Fruit fly (Drosophila melanogaster) S2 (cell line): ENCODE measurements around the gene CG15258.

Experiments used
- CG8478 ChIP-seq: fragments of >200 bp; optimal IDR thresholded peaks from 2 replicates; lab custom pipeline; 2018
- CTCF ChIP-seq, 2 experiments: fragments of >200 bp; optimal IDR thresholded peaks; 2 replicates each; lab custom pipeline; 2018

CG15258 gene

DNA sequence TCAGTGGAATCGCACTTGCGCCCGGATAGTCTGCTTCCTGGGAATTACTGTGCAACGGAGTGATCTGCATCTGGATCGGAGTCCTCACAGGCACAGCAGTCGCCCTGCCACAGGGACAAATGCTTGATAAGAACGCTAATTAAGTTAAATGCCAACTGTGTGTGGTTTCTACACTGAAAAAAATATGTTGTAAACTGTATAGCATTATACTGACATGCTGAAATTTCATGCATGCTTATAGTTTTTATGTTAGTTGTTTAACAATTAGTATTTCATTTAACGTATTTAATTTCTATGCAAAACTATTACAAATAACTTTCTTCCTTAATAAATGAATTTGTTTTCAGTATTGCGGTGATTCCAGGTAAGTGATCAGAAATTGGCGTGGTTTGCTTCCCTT is 30.1 kb downstream of the CG15258 start:
- no peak for TF ChIP-seq CTCF (optimal IDR thresholded peaks at IDR 0.05; lab: Kevin White, UChicago)
- TF ChIP-seq CG8478 (lab: Kevin White, UChicago) = no peak

DNA sequence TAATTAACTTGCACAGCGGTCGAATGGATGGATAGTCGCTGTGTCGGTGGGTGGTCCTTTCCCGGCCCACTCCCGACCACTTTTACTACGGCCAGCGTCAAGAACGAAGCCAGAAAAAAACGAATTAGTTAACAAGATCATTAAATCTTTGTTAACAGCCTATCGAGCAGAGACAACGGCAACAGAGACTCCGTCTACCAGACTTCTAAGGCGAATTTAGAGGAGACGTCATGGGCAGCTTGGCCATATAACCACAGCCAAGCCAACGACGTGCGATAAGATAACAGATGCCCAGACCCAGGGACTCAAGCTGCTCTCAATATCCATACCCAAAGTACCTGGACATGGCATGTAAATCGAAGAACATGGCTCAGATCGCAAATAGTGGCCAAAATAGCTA is 30.8 kb downstream of the CG15258 start:
- TF ChIP-seq CG8478 (lab: Kevin White, UChicago) (no peak), CTCF (optimal IDR thresholded peaks at IDR 0.05; lab: Kevin White, UChicago) (no peak)

DNA sequence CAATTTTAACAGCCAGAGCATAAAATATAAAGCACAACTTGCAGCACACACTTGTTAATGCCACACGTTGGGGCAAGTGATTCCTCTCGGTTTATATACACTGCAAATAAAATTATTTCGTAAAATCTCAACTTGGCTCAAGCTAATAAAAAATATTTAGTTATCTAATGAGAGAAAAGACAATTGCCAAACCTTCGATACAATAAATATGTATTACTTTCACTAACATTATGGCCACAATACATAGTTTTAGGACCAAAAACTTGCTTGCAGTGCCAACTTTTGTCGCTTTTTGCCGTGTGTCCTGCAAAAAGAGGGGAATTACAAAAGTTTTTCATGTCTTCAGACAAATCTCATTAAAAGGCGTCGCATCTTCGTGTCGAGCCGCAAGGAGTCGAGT is 32.0 kb downstream of the CG15258 start:
- TF ChIP-seq CG8478 (lab: Kevin White, UChicago) (no peak), CTCF (optimal IDR thresholded peaks at IDR 0.05; lab: Kevin White, UChicago) (no peak)

DNA sequence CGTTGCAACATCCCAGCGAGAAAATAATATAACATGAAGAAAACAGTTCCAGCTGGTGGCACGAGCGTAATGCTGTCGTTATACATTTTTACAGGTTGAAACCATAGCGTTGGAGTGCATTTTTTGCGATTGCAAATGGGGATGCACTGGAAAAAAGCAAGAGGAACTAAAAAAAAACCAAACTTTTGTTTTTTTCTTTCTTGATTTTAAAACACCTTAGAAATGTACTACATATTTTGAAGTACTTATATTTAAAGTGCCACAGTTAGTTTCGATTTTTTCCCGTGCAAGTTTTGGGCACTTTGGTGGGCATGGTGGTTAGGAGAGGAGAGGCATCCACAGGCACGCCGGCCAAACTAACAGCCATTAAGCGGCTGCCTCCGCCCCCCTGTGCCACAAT is 33.4 kb downstream of the CG15258 start:
- no peak for TF ChIP-seq CTCF (optimal IDR thresholded peaks at IDR 0.05; lab: Kevin White, UChicago)
- TF ChIP-seq CG8478 (lab: Kevin White, UChicago) = no peak

DNA sequence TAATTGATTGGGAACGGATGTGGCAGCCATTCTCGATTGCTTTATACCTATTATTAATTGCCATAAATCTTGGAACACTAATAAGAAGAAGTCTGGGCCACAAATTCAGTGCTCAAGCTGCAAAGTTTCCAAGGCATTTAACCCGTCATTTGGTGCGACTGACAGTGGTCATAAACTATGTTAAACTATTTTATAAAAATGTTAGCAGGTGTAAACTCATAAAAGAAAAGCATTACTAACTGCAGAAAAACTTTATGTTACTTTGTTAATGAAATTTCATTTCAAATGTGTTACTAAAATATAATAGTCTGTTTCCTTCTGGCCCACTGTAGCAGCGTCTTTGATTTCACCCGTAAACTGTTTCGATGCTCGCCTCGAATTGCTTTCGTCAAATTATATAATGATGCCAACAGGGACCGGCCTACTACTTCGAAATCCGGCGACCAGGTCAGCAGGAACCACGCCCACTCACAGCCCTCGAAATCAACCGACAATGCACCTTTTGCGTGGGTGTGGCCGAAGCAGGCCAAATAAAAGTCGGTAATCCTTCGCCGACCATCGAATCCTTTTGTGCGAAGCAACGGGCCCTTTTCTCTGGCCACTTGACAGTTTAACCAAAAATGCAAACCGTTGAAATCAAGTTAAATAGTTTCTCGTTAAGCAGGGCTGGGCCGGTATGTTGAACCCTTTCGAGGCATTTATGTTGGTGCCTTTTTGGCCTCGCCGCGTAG is 35.7 kb downstream of the CG15258 start:
- TF ChIP-seq CTCF (optimal IDR thresholded peaks at IDR 0.05; lab: Kevin White, UChicago) = no peak
- no peak for TF ChIP-seq CG8478 (lab: Kevin White, UChicago)

DNA sequence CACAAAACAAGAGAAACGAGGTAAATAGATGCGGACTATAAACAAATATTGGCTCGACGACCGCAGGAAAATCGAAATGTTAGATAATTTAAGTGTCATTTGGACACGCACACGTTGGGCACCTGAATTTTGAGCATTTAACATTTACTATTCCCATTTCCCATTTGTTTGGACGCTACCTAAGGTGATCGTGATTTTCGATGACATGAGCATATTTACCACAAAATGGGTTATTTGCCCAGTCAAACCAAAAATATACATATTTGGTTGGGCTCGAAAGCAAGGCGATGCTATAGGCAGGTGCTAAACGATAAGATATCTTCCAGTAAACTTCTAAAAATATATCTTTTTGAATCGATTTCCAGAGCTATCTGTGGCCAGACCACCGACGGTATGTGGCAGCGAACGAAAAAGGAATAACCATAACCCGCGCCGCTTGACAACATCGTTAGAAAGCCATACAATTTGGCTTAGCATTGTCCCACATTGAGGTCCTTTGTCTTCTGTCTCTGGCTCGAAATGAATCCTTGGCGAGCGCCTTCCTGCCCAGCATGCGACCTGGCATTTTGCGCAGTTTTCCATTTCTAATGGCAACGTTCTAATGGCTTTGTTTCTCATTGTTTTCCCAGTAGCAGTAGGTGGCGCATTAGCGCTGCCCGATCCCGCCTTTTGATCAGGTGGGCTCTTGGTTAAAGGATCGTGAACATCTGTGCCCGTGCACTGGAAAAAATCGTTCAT is 37.2 kb downstream of the CG15258 start:
- TF ChIP-seq CG8478 (lab: Kevin White, UChicago) (no peak), CTCF (optimal IDR thresholded peaks at IDR 0.05; lab: Kevin White, UChicago) (no peak)

DNA sequence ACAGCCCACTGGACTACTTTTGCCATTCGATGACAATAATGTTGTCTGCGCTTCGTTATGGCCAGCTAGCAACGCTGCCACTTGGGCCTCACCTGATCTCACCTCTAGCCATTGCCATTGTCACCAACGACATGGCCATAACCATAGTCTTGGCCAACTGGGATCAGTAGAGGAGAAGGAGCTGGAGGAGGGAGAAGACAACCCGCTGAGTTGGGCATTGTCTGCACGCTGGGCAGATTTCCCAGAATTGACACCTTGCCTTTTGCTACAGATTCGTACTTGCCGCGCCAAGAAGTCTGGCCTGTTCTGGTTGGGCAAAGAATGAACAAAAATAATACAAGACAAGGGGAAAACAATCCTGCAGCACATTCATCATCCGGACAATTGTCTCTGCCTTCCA is 38.2 kb downstream of the CG15258 start:
- TF ChIP-seq CG8478 (lab: Kevin White, UChicago) = no peak
- TF ChIP-seq CTCF (optimal IDR thresholded peaks at IDR 0.05; lab: Kevin White, UChicago) = no peak

DNA sequence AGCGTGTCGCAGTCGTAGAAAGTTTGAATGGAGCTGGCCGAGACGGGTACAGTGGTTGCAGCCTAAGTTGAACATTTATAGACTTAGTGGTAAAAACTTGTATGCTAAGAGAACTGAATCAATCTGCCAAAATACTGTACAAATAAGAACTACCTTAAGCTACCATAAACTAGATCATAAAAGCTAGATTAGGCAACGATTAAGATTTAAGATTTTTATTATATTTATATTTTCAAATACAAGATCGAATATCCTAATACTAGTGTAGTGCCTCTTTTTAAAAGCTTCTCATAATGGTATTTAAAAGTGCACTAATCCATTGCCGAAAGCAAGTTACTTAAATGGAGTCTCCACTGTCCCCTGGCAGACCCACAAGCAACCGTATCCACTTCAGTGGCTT is 40.0 kb downstream of the CG15258 start:
- TF ChIP-seq CTCF (optimal IDR thresholded peaks at IDR 0.05; lab: Kevin White, UChicago) (no peak), CG8478 (lab: Kevin White, UChicago) (no peak)

DNA sequence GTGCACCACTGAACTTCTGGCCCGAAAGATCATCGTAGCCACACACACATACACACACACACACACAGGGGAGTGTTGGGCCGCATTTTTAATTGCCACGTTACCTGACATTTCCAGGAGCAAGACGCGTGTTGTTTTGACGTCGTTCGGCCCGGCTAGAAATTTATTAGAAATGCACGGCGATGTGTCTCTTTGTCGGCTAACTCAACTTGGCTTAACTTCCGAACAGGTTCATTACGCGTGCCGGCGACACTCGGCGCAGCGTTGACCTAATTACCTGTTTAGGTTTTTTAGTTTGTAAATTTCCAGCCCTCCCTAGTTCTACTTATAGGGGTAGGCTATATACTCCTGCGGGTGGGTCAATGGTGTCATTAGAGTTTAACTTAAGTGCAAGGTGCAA is 41.6 kb downstream of the CG15258 start:
- TF ChIP-seq CTCF (optimal IDR thresholded peaks at IDR 0.05; lab: Kevin White, UChicago) (no peak), CG8478 (lab: Kevin White, UChicago) (no peak)

DNA sequence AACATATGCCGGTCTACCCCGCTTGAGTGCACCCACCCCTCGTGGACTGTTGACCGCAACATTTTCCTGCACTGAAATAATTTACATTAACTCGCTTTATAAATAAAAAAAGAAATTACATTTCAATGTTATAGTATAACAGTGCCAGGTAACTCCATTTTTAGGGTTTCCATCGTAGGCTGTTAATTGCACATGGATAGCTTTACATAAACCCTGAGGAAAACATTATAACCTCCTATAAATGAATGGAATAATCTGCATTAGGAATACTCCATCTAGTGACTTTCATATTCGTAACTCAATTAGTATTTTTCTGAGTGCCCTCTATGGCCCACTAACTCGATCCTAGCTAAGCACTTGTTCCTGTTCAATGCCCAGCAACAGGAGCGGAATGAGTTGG is 42.2 kb downstream of the CG15258 start:
- TF ChIP-seq CG8478 (lab: Kevin White, UChicago) (no peak), CTCF (optimal IDR thresholded peaks at IDR 0.05; lab: Kevin White, UChicago) (no peak)

DNA sequence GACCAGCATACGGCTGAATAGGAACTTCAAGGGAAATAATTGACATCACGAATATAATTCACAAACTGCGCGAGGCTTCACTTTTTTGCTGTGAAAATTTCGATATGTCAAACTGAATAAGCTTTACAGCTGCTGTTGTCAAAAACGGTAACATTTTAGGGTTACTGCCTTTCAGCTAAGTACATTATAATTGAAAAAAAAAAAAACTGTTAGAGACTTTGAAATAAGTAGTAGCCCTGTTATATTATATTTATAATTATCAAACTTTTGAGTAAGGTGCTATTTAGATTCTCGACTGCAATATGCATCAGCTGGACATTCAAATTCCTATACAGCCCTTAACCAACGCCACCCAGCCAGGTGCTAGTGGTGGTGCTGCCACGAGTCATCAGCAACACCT is 42.6 kb downstream of the CG15258 start, which contains the start of gene nht:
nht (minus strand) TSS at position 101 of the 400 bp plus-strand sequence.
- no peak for TF ChIP-seq CTCF (optimal IDR thresholded peaks at IDR 0.05; lab: Kevin White, UChicago)
- TF ChIP-seq CG8478 (lab: Kevin White, UChicago) = no peak

DNA sequence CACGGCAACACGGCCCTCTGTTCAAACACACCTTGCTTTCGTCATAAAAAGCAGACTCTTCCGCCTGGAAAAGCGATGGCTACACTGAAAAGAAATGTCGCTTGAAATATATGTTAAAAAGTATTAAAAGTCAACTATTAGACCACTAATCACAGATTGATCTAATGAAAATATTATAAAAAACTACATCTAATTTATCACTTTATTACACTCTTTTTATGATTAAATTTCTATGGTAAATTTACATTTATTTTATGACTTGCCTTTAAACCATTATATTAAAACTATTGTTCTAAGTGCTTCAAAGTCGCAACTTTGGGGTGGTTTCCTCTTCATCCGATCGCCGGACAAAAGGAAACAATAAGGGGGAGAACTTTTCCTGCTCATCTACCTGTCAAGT is 45.0 kb downstream of the CG15258 start:
- TF ChIP-seq CTCF (optimal IDR thresholded peaks at IDR 0.05; lab: Kevin White, UChicago) (no peak), CG8478 (lab: Kevin White, UChicago) (no peak)

DNA sequence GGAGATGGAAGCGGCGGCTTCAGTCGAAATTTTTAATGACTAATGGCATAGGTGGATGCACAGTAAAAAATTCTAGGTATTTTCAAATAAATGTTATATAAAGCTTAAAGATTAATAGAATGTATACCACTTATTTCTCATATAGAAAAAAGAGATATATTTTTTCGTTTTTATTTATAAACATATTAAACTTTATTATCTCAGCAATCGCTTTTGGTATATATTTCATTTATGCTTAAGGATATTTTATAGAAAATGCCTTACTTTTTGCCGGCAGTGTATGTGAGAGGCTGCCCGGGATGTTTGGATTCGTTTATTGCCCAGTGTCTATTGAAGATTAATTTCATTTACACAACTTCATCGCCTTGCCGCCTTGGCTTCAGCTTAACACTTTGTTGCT is 46.5 kb downstream of the CG15258 start:
- no peak for TF ChIP-seq CG8478 (lab: Kevin White, UChicago)
- no peak for TF ChIP-seq CTCF (optimal IDR thresholded peaks at IDR 0.05; lab: Kevin White, UChicago)
